Worm (Caenorhabditis elegans): ENCODE data around the gene col-135.
A peak's percentile ranks its signal among the peaks of the same experiment; 100 is the strongest.

col-135 gene

ce11 chrIV:15103224-15103679 is 28.3 kb downstream of the col-135 start, which contains the start of gene srt-44:
Gene srt-44 (plus strand): TSS chrIV:15103629.
- TF ChIP-seq ceh-63 (GFP tag; optimal IDR thresholded peaks at IDR 0.05) = no peak
- no peak for TF ChIP-seq lir-3 (tag; optimal IDR thresholded peaks at IDR 0.05; ENCODE audit: poor library complexity)
- TF ChIP-seq Y116A8C.19 (tag; optimal IDR thresholded peaks at IDR 0.05; ENCODE audit: borderline replicate concordance) = no peak
- TF ChIP-seq sptf-1 (tag; optimal IDR thresholded peaks at IDR 0.05) = no peak
- TF ChIP-seq efl-1 (optimal IDR thresholded peaks at IDR 0.05) = no peak
- TF ChIP-seq efl-1 (GFP tag; optimal IDR thresholded peaks at IDR 0.05 in 1 of 2) = peak in 1 of 2 experiments; percentile 55

DNA sequence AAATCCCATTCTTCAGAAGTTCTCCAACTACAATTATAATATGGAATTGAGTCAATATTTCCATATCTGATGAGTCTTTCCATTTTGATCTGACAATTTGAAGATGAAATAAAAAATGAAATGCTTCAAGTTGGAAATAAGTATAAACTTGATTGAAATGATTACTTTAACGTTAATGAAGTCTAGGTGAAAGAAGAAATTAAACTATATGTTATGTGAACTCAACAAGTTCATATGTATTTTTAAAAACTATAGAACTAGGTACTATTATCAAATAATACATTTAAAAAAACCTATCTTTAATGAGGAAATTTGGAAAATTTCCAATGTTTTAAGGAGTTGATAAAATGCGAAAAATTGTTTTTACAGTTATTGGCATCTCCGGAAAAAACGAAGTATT is 33.3 kb downstream of the col-135 start, which contains the start of gene srt-49:
Gene srt-49 (minus strand): TSS at position 101 of the 400 bp plus-strand sequence.
- TF ChIP-seq lin-15B (tag; optimal IDR thresholded peaks at IDR 0.05) (no peak), mdl-1 (tag; optimal IDR thresholded peaks at IDR 0.05) (no peak), nhr-85 (tag) (no peak)
